Worm (Caenorhabditis elegans) whole organism, young adult: ENCODE data around the gene fbxa-26.
"Not testable (repeated sequence)": the region's sequence is repeated elsewhere in the genome, so short reads cannot be mapped to it uniquely, and the experiment has no call there.

ENCODE experiments used
- attf-6 ChIP-seq: fragments of 200-800 bp; sonication (Bioruptor generic); IDR thresholded peaks from 2 replicates; pipeline ENCODE4 v1.3.6; 2022; ENCODE audit warnings: missing genetic modification reagents, missing genetic modification characterization, missing compliant biosample characterization
- dpl-1 ChIP-seq: fragments of 150-350 bp; optimal IDR thresholded peaks from 2 replicates; lab custom pipeline; 2014; ENCODE audit warnings: missing biosample characterization, missing genetic modification reagents, missing genetic modification characterization
- him-1 ChIP-seq: sonication (generic microtip); optimal IDR thresholded peaks from 2 replicates; lab custom pipeline; 2016; ENCODE audit warnings: missing genotype, missing genetic modification reagents, missing genetic modification characterization, missing compliant biosample characterization

- not testable (repeated sequence) for TF ChIP-seq attf-6; him-1 (tag; lab: Kevin White, UChicago); dpl-1 (GFP tag; lab: Kevin White, UChicago)
Observed at ce11 chrIII:1375491-1375890, 33.2 kb upstream of the fbxa-26 start, which contains the start of gene Y82E9BR.10.
